Worm (Caenorhabditis elegans): ENCODE data around the gene bath-37.

DNA sequence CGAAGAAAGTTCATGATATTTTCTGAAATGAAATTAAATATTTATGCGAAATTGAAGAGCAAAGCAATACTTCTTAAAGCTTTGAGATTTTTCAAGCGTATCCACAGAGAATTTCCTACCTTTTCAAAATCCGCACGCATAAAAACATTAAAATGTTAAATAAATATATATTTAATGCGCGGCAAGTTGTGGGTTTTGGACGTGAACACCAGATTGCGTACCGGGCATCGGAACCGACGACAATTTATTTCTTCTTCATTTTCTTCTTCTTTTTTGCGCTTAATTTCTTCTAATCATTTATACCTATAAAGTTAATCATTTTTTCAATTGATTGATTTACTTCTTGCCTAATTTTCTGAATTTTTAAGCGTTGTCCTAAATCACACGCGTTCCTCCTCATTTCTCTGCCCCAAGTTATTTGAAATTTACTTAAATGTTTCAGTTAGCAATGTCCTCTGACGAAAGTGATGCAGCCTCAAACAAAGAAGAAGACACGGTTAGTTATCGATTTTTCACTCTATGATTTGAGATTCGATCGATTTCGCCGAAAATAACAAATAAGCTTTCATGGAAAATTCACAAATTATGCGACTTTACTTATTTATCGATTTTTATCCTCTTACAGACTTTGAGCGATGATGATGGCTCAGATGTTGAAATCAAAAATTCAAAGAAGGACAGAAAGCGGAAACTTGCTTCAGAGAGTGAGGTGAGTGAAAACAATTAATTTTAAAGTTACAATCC, 17.5 kb upstream of the bath-37 start, which contains the start of the genes bre-5 and spt-5:
- no peak for TF ChIP-seq elt-2 (tag; optimal IDR thresholded peaks at IDR 0.05)
- TF ChIP-seq pha-4 (tag; optimal IDR thresholded peaks at IDR 0.05) = no peak
- no peak for TF ChIP-seq ceh-9 (tag; optimal IDR thresholded peaks at IDR 0.05)
- TF ChIP-seq dmd-4 (tag; optimal IDR thresholded peaks at IDR 0.05; ENCODE audit: borderline replicate concordance) = no peak
- TF ChIP-seq nfya-1 (tag; optimal IDR thresholded peaks at IDR 0.05) = no peak
- TF ChIP-seq unc-42 (tag; optimal IDR thresholded peaks at IDR 0.05) = no peak
